Fruit fly (Drosophila melanogaster) whole organism, pupa: ENCODE results near the gene aralar1.

Experiments
- CG17806 ChIP-seq: fragments of 200-800 bp; sonication (Bioruptor generic); optimal IDR thresholded peaks from 2 replicates; lab custom pipeline; 2018; ENCODE audit warnings: missing biosample characterization, mild to moderate bottlenecking, missing genetic modification characterization, moderate library complexity
- CG34367 ChIP-seq: fragments of 200-800 bp; sonication (Bioruptor generic); optimal IDR thresholded peaks from 2 replicates; lab custom pipeline; 2018; ENCODE audit warnings: missing biosample characterization, mild to moderate bottlenecking, missing genetic modification characterization
- CG8301 ChIP-seq: fragments of 200-800 bp; sonication (Bioruptor generic); optimal IDR thresholded peaks from 2 replicates; lab custom pipeline; 2018; ENCODE audit warnings: missing biosample characterization, mild to moderate bottlenecking, missing genetic modification characterization
- EcR ChIP-seq: fragments of 200-800 bp; sonication (Bioruptor generic); optimal IDR thresholded peaks from 3 replicates; lab custom pipeline; 2019; ENCODE audit warnings: missing biosample characterization, missing genetic modification characterization, mild to moderate bottlenecking, moderate library complexity, missing genetic modification reagents
- Pif1B ChIP-seq: fragments of 200-800 bp; sonication (Bioruptor generic); optimal IDR thresholded peaks from 3 replicates; lab custom pipeline; 2016; ENCODE audit warnings: missing biosample characterization, missing genetic modification characterization
- gl ChIP-seq: fragments of 200-800 bp; sonication (Bioruptor generic); optimal IDR thresholded peaks from 2 replicates; lab custom pipeline; 2018; ENCODE audit warnings: missing biosample characterization, mild to moderate bottlenecking, missing genetic modification characterization
- rn ChIP-seq: fragments of 200-800 bp; sonication (Bioruptor generic); IDR thresholded peaks from 2 replicates; pipeline ENCODE4 v1.3.6; 2022; ENCODE audit warnings: missing biosample characterization, missing genetic modification characterization

DNA sequence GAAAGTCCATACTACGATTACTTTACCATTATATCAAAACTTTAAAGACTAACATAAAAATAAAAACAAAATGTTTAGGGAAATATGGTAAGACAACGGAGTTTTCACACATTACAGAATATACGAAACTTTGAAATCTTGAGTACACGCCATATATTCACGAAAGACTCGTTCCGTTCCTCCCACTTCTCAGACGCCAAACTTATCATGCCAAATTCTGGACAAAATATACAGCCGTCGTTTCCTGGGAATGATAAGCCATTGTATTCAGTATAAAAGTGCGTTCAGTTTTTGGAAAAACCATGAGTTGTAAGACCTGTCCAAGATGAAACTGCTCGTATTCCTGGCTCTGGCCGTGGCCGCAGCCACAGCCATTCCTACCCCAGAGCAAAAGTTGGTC, 33.0 kb upstream of the aralar1 start, which contains the start of gene Jon99Fi:
- TF ChIP-seq EcR (GFP tag; lab: Kevin White, UChicago) (no peak), Pif1B (GFP tag; lab: Kevin White, UChicago) (no peak), CG34367 (tag; lab: Kevin White, UChicago) (no peak), rn (no peak), gl (tag; lab: Kevin White, UChicago) (no peak), CG17806 (tag; lab: Kevin White, UChicago) (no peak), CG8301 (tag; lab: Kevin White, UChicago) (no peak)
